Worm (Caenorhabditis elegans): ENCODE measurements around the gene C14A11.6.

DNA sequence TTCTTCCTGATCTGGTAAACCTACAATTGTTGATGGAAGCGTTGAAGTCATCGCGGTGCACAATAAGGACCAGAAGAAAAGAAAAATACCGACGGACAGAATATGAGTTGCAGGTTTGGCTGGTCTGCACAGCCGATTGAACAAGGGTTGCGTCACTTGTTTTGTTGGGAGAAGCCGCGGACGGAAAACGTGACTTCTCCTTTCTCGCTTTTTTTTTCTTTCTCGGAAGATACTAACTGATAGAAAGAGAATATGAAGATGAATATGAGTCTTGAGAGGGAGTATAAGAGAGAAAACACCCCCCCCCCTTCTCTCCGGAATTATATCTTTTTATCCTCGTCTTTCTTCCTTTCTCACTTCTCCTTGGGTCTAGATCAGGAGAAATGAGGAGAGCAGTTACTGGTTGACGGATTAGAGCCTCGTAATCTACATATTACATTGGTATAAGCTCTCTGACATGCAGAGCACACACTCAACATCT is 13.8 kb upstream of the C14A11.6 start, which contains the start of gene ssr-2:
- TF ChIP-seq pqm-1 (tag; optimal IDR thresholded peaks at IDR 0.05) (no peak), mep-1 (tag; optimal IDR thresholded peaks at IDR 0.05) (no peak), fkh-10 (GFP tag; optimal IDR thresholded peaks at IDR 0.05) (no peak), ces-1 (GFP tag; optimal IDR thresholded peaks at IDR 0.05) (no peak), ama-1 (optimal IDR thresholded peaks at IDR 0.05) (no peak), dmd-8 (GFP tag; IDR thresholded peaks at IDR 0.05) (no peak), egl-43 (GFP tag; IDR thresholded peaks at IDR 0.05) (no peak)
